Worm (Caenorhabditis elegans) whole organism, L4 larva: ENCODE measurements around the gene rps-18.

Experiments
- F10B5.3 ChIP-seq: sonication (generic microtip); optimal IDR thresholded peaks from 2 replicates; lab custom pipeline; 2016; ENCODE audit warnings: mild to moderate bottlenecking, missing genetic modification characterization, missing compliant biosample characterization
- T20F7.1 ChIP-seq: fragments of 200-800 bp; sonication (Bioruptor generic); optimal IDR thresholded peaks from 2 replicates; lab custom pipeline; 2018; ENCODE audit warnings: mild to moderate bottlenecking, missing genetic modification characterization, missing compliant biosample characterization
- T26A8.4 ChIP-seq: fragments of 200-800 bp; sonication (Bioruptor generic); IDR thresholded peaks from 2 replicates; pipeline ENCODE4 v1.3.6; 2022; ENCODE audit warnings: missing genetic modification characterization, missing compliant biosample characterization
- Y105C5A.15 ChIP-seq: fragments of 200-800 bp; sonication (Bioruptor generic); IDR thresholded peaks from 2 replicates; pipeline ENCODE4 v1.3.6; 2022; ENCODE audit warnings: missing genetic modification characterization, missing compliant biosample characterization
- Y5F2A.4 ChIP-seq: fragments of 200-800 bp; sonication (Bioruptor generic); optimal IDR thresholded peaks from 2 replicates; lab custom pipeline; 2018; ENCODE audit warnings: mild to moderate bottlenecking, missing genetic modification characterization, missing compliant biosample characterization
- Y75B8A.6 ChIP-seq: fragments of 200-800 bp; sonication (Bioruptor generic); IDR thresholded peaks from 2 replicates; pipeline ENCODE4 v1.3.6; 2022; ENCODE audit warnings: missing genetic modification reagents, missing genetic modification characterization, missing compliant biosample characterization
- ZK337.2 ChIP-seq: fragments of 200-800 bp; sonication (Bioruptor generic); IDR thresholded peaks from 2 replicates; pipeline ENCODE4 v1.3.6; 2022; ENCODE audit warnings: missing genetic modification reagents, missing genetic modification characterization, missing compliant biosample characterization
- ZK546.5 ChIP-seq, 2 experiments: sonication (generic microtip); optimal IDR thresholded peaks; 2 replicates each; lab custom pipeline; 2017; ENCODE audit warnings: missing biosample characterization in 2 of 2, missing genetic modification characterization in 2 of 2
- aha-1 ChIP-seq: fragments of 150-350 bp; peaks from one replicate; lab custom pipeline; 2014; ENCODE audit warnings: missing biosample characterization, missing genetic modification characterization
- ama-1 ChIP-seq: fragments of 150-350 bp; optimal IDR thresholded peaks from 2 replicates; lab custom pipeline; 2014; ENCODE audit warnings: inconsistent platforms, mixed read lengths
- ceh-20 ChIP-seq: fragments of 200-800 bp; sonication (Bioruptor generic); IDR thresholded peaks from 2 replicates; pipeline ENCODE4 v1.3.6; 2022; ENCODE audit warnings: missing genetic modification reagents, missing genetic modification characterization, missing compliant biosample characterization
- ceh-32 ChIP-seq: sonication (generic microtip); optimal IDR thresholded peaks from 2 replicates; lab custom pipeline; 2016; ENCODE audit warnings: mild to moderate bottlenecking, missing genetic modification characterization, missing compliant biosample characterization; ENCODE audit not compliant: poor library complexity
- ceh-44 ChIP-seq: fragments of 200-800 bp; sonication (Bioruptor generic); IDR thresholded peaks from 2 replicates; pipeline ENCODE4 v1.3.6; 2022; ENCODE audit warnings: missing genetic modification reagents, missing genetic modification characterization, missing compliant biosample characterization
- ceh-62 ChIP-seq: sonication (generic microtip); optimal IDR thresholded peaks from 2 replicates; lab custom pipeline; 2017; ENCODE audit warnings: missing biosample characterization, missing genetic modification characterization
- ceh-82 ChIP-seq: sonication (generic microtip); optimal IDR thresholded peaks from 2 replicates; lab custom pipeline; 2017; ENCODE audit warnings: missing biosample characterization, missing genetic modification characterization
- ces-1 ChIP-seq: fragments of 150-350 bp; sonication (generic microtip); optimal IDR thresholded peaks from 4 replicates; lab custom pipeline; 2014; ENCODE audit warnings: missing biosample characterization, missing genetic modification reagents, missing genetic modification characterization
- cey-2 ChIP-seq: sonication (generic microtip); optimal IDR thresholded peaks from 3 replicates; lab custom pipeline; 2017; ENCODE audit warnings: missing genetic modification characterization, mild to moderate bottlenecking, missing compliant biosample characterization, antibody characterized with exemption, borderline replicate concordance; ENCODE audit not compliant: insufficient read depth
- dpl-1 ChIP-seq: fragments of 150-350 bp; optimal IDR thresholded peaks from 2 replicates; lab custom pipeline; 2014; ENCODE audit warnings: missing biosample characterization, missing genetic modification reagents, missing genetic modification characterization
- duxl-1 ChIP-seq: sonication (generic microtip); optimal IDR thresholded peaks from 2 replicates; lab custom pipeline; 2016; ENCODE audit warnings: mild to moderate bottlenecking, missing genetic modification characterization, moderate library complexity, missing compliant biosample characterization; ENCODE audit not compliant: poor library complexity
- dve-1 ChIP-seq: sonication (generic microtip); optimal IDR thresholded peaks from 2 replicates; lab custom pipeline; 2017; ENCODE audit warnings: antibody characterized with exemption, mild to moderate bottlenecking, missing genetic modification characterization, missing compliant biosample characterization; ENCODE audit not compliant: insufficient read depth
- egl-27 ChIP-seq: sonication (generic microtip); optimal IDR thresholded peaks from 3 replicates; lab custom pipeline; 2017; ENCODE audit warnings: missing biosample characterization, missing genetic modification reagents, missing genetic modification characterization
- egl-43 ChIP-seq: fragments of 200-800 bp; sonication (Bioruptor generic); IDR thresholded peaks from 2 replicates; pipeline ENCODE4 v1.3.6; 2022; ENCODE audit warnings: missing genetic modification reagents, missing genetic modification characterization, missing compliant biosample characterization
- fkh-10 ChIP-seq: fragments of 150-350 bp; optimal IDR thresholded peaks from 2 replicates; lab custom pipeline; 2014; ENCODE audit warnings: missing biosample characterization, missing genetic modification reagents, missing genetic modification characterization
- fos-1 ChIP-seq: fragments of 150-350 bp; optimal IDR thresholded peaks from 2 replicates; lab custom pipeline; 2014; ENCODE audit warnings: missing biosample characterization, missing genetic modification characterization
- hmg-1.1 ChIP-seq: fragments of 200-800 bp; sonication (Bioruptor generic); IDR thresholded peaks from 2 replicates; pipeline ENCODE4 v1.3.6; 2022; ENCODE audit warnings: missing genetic modification reagents, missing genetic modification characterization, missing compliant biosample characterization
- jun-1 ChIP-seq: fragments of 150-350 bp; optimal IDR thresholded peaks from 2 replicates; lab custom pipeline; 2014; ENCODE audit warnings: missing biosample characterization, missing genetic modification reagents, missing genetic modification characterization
- lim-7 ChIP-seq: fragments of 200-800 bp; sonication (Bioruptor generic); IDR thresholded peaks from 2 replicates; pipeline ENCODE4 v1.3.6; 2022; ENCODE audit warnings: missing genetic modification characterization, missing compliant biosample characterization
- lin-1 ChIP-seq: fragments of 200-800 bp; sonication (Bioruptor generic); IDR thresholded peaks from 2 replicates; pipeline ENCODE4 v1.3.6; 2022; ENCODE audit warnings: missing genetic modification reagents, missing genetic modification characterization, missing compliant biosample characterization
- lin-15B ChIP-seq: fragments of 150-350 bp; sonication (generic microtip); optimal IDR thresholded peaks from 3 replicates; lab custom pipeline; 2014; ENCODE audit warnings: missing biosample characterization, missing genetic modification characterization
- lin-39 ChIP-seq: fragments of 150-350 bp; optimal IDR thresholded peaks from 2 replicates; lab custom pipeline; 2014; ENCODE audit warnings: missing biosample characterization, missing genetic modification reagents, missing genetic modification characterization
- lir-3 ChIP-seq: sonication (generic microtip); optimal IDR thresholded peaks from 2 replicates; lab custom pipeline; 2016; ENCODE audit warnings: mild to moderate bottlenecking, missing genetic modification characterization, missing compliant biosample characterization
- mdt-29 ChIP-seq: fragments of 200-800 bp; sonication (Bioruptor generic); IDR thresholded peaks from 2 replicates; pipeline ENCODE4 v1.3.6; 2022; ENCODE audit warnings: missing genetic modification reagents, missing genetic modification characterization, missing compliant biosample characterization
- mep-1 ChIP-seq: fragments of 150-350 bp; sonication (generic microtip); optimal IDR thresholded peaks from 3 replicates; lab custom pipeline; 2014; ENCODE audit warnings: missing biosample characterization, missing genetic modification characterization
- mxl-2 ChIP-seq: fragments of 200-800 bp; sonication (Bioruptor generic); conservative IDR thresholded peaks from 2 replicates; pipeline ENCODE4 v1.3.6; 2022; ENCODE audit warnings: missing genetic modification reagents, missing genetic modification characterization, missing compliant biosample characterization
- mxl-3 ChIP-seq: fragments of 200-800 bp; sonication (Bioruptor generic); optimal IDR thresholded peaks from 2 replicates; lab custom pipeline; 2018; ENCODE audit warnings: mild to moderate bottlenecking, missing genetic modification characterization, missing compliant biosample characterization
- nhr-102 ChIP-seq: sonication (generic microtip); optimal IDR thresholded peaks from 2 replicates; lab custom pipeline; 2016; ENCODE audit warnings: mild to moderate bottlenecking, missing genetic modification characterization, moderate library complexity, missing compliant biosample characterization
- nhr-237 ChIP-seq: sonication (generic microtip); optimal IDR thresholded peaks from 2 replicates; lab custom pipeline; 2017; ENCODE audit warnings: missing biosample characterization, missing genetic modification characterization
- nhr-28 ChIP-seq: fragments of 150-350 bp; optimal IDR thresholded peaks from 2 replicates; lab custom pipeline; 2014; ENCODE audit warnings: missing biosample characterization, missing genetic modification characterization
- nhr-41 ChIP-seq: fragments of 200-800 bp; sonication (Bioruptor generic); IDR thresholded peaks from 2 replicates; pipeline ENCODE4 v1.3.6; 2022; ENCODE audit warnings: missing genetic modification reagents, missing genetic modification characterization, missing compliant biosample characterization
- nhr-48 ChIP-seq: sonication (generic microtip); optimal IDR thresholded peaks from 2 replicates; lab custom pipeline; 2016; ENCODE audit warnings: mild to moderate bottlenecking, missing genetic modification characterization, missing compliant biosample characterization
- nhr-6 ChIP-seq: fragments of 150-350 bp; optimal IDR thresholded peaks from 2 replicates; lab custom pipeline; 2014; ENCODE audit warnings: missing biosample characterization, missing genetic modification characterization
- nhr-76 ChIP-seq: fragments of 150-350 bp; optimal IDR thresholded peaks from 2 replicates; lab custom pipeline; 2014; ENCODE audit warnings: missing biosample characterization, missing genetic modification characterization
- nhr-77 ChIP-seq: fragments of 150-350 bp; optimal IDR thresholded peaks from 2 replicates; lab custom pipeline; 2014; ENCODE audit warnings: missing biosample characterization, missing genetic modification characterization
- pqm-1 ChIP-seq: sonication (generic microtip); optimal IDR thresholded peaks from 2 replicates; lab custom pipeline; 2017; ENCODE audit warnings: missing biosample characterization, missing genetic modification characterization
- saeg-2 ChIP-seq: fragments of 200-800 bp; sonication (Bioruptor generic); IDR thresholded peaks from 2 replicates; pipeline ENCODE4 v1.3.6; 2022; ENCODE audit warnings: missing genetic modification reagents, missing genetic modification characterization, missing compliant biosample characterization
- snpc-1.2 ChIP-seq: fragments of 200-800 bp; sonication (Bioruptor generic); IDR thresholded peaks from 2 replicates; pipeline ENCODE4 v1.3.6; 2022; ENCODE audit warnings: missing genetic modification reagents, missing genetic modification characterization, missing compliant biosample characterization
- spr-1 ChIP-seq: sonication (generic microtip); optimal IDR thresholded peaks from 2 replicates; lab custom pipeline; 2016; ENCODE audit warnings: mild to moderate bottlenecking, missing genetic modification characterization, missing compliant biosample characterization
- unc-130 ChIP-seq: sonication (generic microtip); optimal IDR thresholded peaks from 2 replicates; lab custom pipeline; 2016; ENCODE audit warnings: missing genetic modification reagents, missing genetic modification characterization, missing compliant biosample characterization
- vab-7 ChIP-seq: fragments of 200-800 bp; sonication (Bioruptor generic); IDR thresholded peaks from 2 replicates; pipeline ENCODE4 v1.3.6; 2022; ENCODE audit warnings: missing genetic modification reagents, missing genetic modification characterization, missing compliant biosample characterization
- zfp-2 ChIP-seq: sonication (generic microtip); optimal IDR thresholded peaks from 2 replicates; lab custom pipeline; 2016; ENCODE audit warnings: mild to moderate bottlenecking, missing genetic modification characterization, missing compliant biosample characterization
- zfp-3 ChIP-seq: fragments of 200-800 bp; sonication (Bioruptor generic); conservative IDR thresholded peaks from 2 replicates; pipeline ENCODE4 v1.3.6; 2022; ENCODE audit warnings: missing genetic modification reagents, missing genetic modification characterization, missing compliant biosample characterization
- zip-11 ChIP-seq: fragments of 200-800 bp; sonication (Bioruptor generic); IDR thresholded peaks from 2 replicates; pipeline ENCODE4 v1.3.6; 2022; ENCODE audit warnings: missing genetic modification characterization, missing compliant biosample characterization
- ztf-11 ChIP-seq: fragments of 150-350 bp; optimal IDR thresholded peaks from 2 replicates; lab custom pipeline; 2014; ENCODE audit warnings: missing biosample characterization, missing genetic modification characterization

rps-18 gene

DNA sequence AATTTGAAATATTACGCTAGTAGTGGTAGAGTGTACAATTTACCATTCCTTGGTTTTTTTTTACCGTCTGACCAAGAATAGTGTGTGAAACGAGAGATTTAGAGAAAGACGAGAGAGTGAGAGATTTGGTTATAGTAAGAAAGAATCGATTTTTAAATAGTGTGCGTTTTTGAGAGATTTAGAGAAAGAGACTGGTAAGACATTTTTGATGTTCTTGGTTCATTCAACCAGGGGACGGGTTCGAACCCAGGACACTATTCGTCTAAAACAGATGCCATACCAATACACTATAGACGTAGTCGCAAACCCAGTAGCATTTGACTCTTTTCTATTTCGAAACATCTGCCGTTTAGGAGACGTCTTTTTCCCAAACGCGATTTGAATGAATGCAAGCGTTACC lies 12.6 kb downstream of the rps-18 start (continued):
- TF ChIP-seq lim-7 (no peak), zfp-3 (peak; percentile 76; the same call in 1 of the 2 replicates), mxl-2 (GFP tag; lab: Robert Waterston, UW) (no peak), dpl-1 (GFP tag; lab: Kevin White, UChicago) (peak; percentile 44), ces-1 (GFP tag; lab: Kevin White, UChicago) (no peak), ceh-62 (tag; lab: Kevin White, UChicago) (no peak), egl-43 (GFP tag; lab: Robert Waterston, UW) (no peak), zfp-2 (tag; lab: Kevin White, UChicago) (peak; percentile 34), duxl-1 (peak; percentile 93), lin-39 (tag; lab: Kevin White, UChicago) (no peak), dve-1 (tag; lab: Kevin White, UChicago) (peak; percentile 87), mep-1 (tag; lab: Kevin White, UChicago) (peak; percentile 92), zip-11 (GFP tag; lab: Robert Waterston, UW) (no peak), lin-1 (GFP tag; lab: Robert Waterston, UW) (peak; percentile 78; the same call in 1 of the 2 replicates), lin-15B (tag; lab: Kevin White, UChicago) (no peak), ZK337.2 (GFP tag; lab: Robert Waterston, UW) (no peak), nhr-6 (tag; lab: Kevin White, UChicago) (no peak), saeg-2 (GFP tag; lab: Robert Waterston, UW) (no peak; the same call in 1 of the 2 replicates), nhr-48 (tag; lab: Kevin White, UChicago) (peak; percentile 64), spr-1 (tag; lab: Kevin White, UChicago) (peak; percentile 74), nhr-237 (peak; percentile 20), nhr-28 (tag; lab: Kevin White, UChicago) (peak; percentile 42), Y75B8A.6 (no peak), vab-7 (GFP tag; lab: Robert Waterston, UW) (no peak; the same call in 1 of the 2 replicates), lir-3 (tag; lab: Kevin White, UChicago) (peak; percentile 84), Y5F2A.4 (GFP tag; lab: Kevin White, UChicago) (peak; percentile 62), egl-27 (tag; lab: Kevin White, UChicago) (no peak), Y105C5A.15 (GFP tag; lab: Robert Waterston, UW) (peak; percentile 90), ceh-44 (GFP tag; lab: Robert Waterston, UW) (no peak), unc-130 (GFP tag; lab: Kevin White, UChicago) (peak; percentile 20), nhr-77 (tag; lab: Kevin White, UChicago) (no peak), mdt-29 (GFP tag; lab: Robert Waterston, UW) (peak; percentile 80; the same call in 1 of the 2 replicates), ZK546.5 (tag; optimal IDR thresholded peaks at IDR 0.05; lab: Kevin White, UChicago) (no peak), ceh-82 (tag; lab: Kevin White, UChicago) (no peak), aha-1 (tag; lab: Kevin White, UChicago) (no peak), F10B5.3 (peak; percentile 6), fkh-10 (GFP tag; lab: Kevin White, UChicago) (peak; percentile 18), T26A8.4 (GFP tag; lab: Robert Waterston, UW) (no peak), ceh-32 (tag; lab: Kevin White, UChicago) (no peak), mxl-3 (no peak), ama-1 (lab: Kevin White, UChicago) (no peak), nhr-76 (tag; lab: Kevin White, UChicago) (no peak), T20F7.1 (GFP tag; lab: Kevin White, UChicago) (peak; percentile 62), ceh-20 (GFP tag; lab: Robert Waterston, UW) (peak; percentile 85), ztf-11 (tag; lab: Kevin White, UChicago) (no peak), pqm-1 (tag; lab: Kevin White, UChicago) (no peak), nhr-41 (GFP tag; lab: Robert Waterston, UW) (no peak), hmg-1.1 (GFP tag; lab: Robert Waterston, UW) (peak; percentile 93), jun-1 (no peak), cey-2 (tag; lab: Kevin White, UChicago) (peak; percentile 72), snpc-1.2 (peak; percentile 99), fos-1 (tag; lab: Kevin White, UChicago) (no peak), nhr-102 (tag; lab: Kevin White, UChicago) (peak; percentile 89)
